Worm (Caenorhabditis elegans) whole organism, early embryonic: ENCODE results near the gene F08F3.6.

ENCODE experiments used
- B0310.2 ChIP-seq: sonication (generic microtip); optimal IDR thresholded peaks from 2 replicates; lab custom pipeline; 2016; ENCODE audit warnings: mild to moderate bottlenecking, missing genetic modification characterization, missing compliant biosample characterization
- F13C5.2 ChIP-seq: sonication (generic microtip); optimal IDR thresholded peaks from 2 replicates; lab custom pipeline; 2017; ENCODE audit warnings: mild to moderate bottlenecking, missing genetic modification characterization, inconsistent platforms, missing compliant biosample characterization
- aly-1 ChIP-seq: sonication (generic microtip); optimal IDR thresholded peaks from 2 replicates; lab custom pipeline; 2016; ENCODE audit warnings: missing genetic modification characterization, missing compliant biosample characterization
- ama-1 ChIP-seq: fragments of 150-350 bp; optimal IDR thresholded peaks from 2 replicates; lab custom pipeline; 2014
- ceh-13 ChIP-seq: fragments of 200-800 bp; sonication (Bioruptor generic); optimal IDR thresholded peaks from 2 replicates; lab custom pipeline; 2018; ENCODE audit warnings: mild to moderate bottlenecking, missing genetic modification characterization, missing compliant biosample characterization
- ceh-36 ChIP-seq: sonication (generic microtip); optimal IDR thresholded peaks from 2 replicates; lab custom pipeline; 2016; ENCODE audit warnings: missing genetic modification characterization, inconsistent platforms, missing compliant biosample characterization
- ets-7 ChIP-seq: sonication (generic microtip); optimal IDR thresholded peaks from 2 replicates; lab custom pipeline; 2016; ENCODE audit warnings: missing genotype, missing genetic modification characterization, missing compliant biosample characterization
- flt-1 ChIP-seq: fragments of 200-800 bp; sonication (Bioruptor generic); IDR thresholded peaks from 2 replicates; pipeline ENCODE4 v1.3.6; 2022; ENCODE audit warnings: missing genetic modification characterization, missing compliant biosample characterization
- hmbx-1 ChIP-seq: sonication (generic microtip); optimal IDR thresholded peaks from 2 replicates; lab custom pipeline; 2016; ENCODE audit warnings: mild to moderate bottlenecking, missing genetic modification characterization, missing compliant biosample characterization
- hmg-4 ChIP-seq: fragments of 200-800 bp; sonication (Bioruptor generic); optimal IDR thresholded peaks from 2 replicates; lab custom pipeline; 2018; ENCODE audit warnings: mild to moderate bottlenecking, missing genetic modification characterization, missing compliant biosample characterization
- hnd-1 ChIP-seq: sonication (generic microtip); optimal IDR thresholded peaks from 2 replicates; lab custom pipeline; 2016; ENCODE audit warnings: missing genetic modification characterization, missing compliant biosample characterization
- pes-1 ChIP-seq: fragments of 200-800 bp; sonication (Bioruptor generic); IDR thresholded peaks from 2 replicates; pipeline ENCODE4 v1.3.6; 2022; ENCODE audit warnings: missing genetic modification reagents, missing genetic modification characterization, missing compliant biosample characterization
- scrt-1 ChIP-seq: fragments of 200-800 bp; sonication (Bioruptor generic); IDR thresholded peaks from 2 replicates; pipeline ENCODE4 v1.3.6; 2022; ENCODE audit warnings: missing genetic modification characterization, missing compliant biosample characterization
- sea-1 ChIP-seq: fragments of 200-800 bp; sonication (Bioruptor generic); conservative IDR thresholded peaks from 2 replicates; pipeline ENCODE4 v1.3.6; 2022; ENCODE audit warnings: missing genetic modification characterization, missing compliant biosample characterization
- tbx-11 ChIP-seq: fragments of 200-800 bp; sonication (Bioruptor generic); IDR thresholded peaks from 2 replicates; pipeline ENCODE4 v1.3.6; 2022; ENCODE audit warnings: missing genetic modification characterization, missing compliant biosample characterization
- tbx-37 ChIP-seq: fragments of 200-800 bp; sonication (Bioruptor generic); conservative IDR thresholded peaks from 2 replicates; pipeline ENCODE4 v1.3.6; 2022; ENCODE audit warnings: missing genetic modification reagents, missing genetic modification characterization, missing compliant biosample characterization
- tra-4 ChIP-seq: sonication (generic microtip); optimal IDR thresholded peaks from 2 replicates; lab custom pipeline; 2017; ENCODE audit warnings: missing genetic modification characterization, missing compliant biosample characterization

The F08F3.6 gene

DNA sequence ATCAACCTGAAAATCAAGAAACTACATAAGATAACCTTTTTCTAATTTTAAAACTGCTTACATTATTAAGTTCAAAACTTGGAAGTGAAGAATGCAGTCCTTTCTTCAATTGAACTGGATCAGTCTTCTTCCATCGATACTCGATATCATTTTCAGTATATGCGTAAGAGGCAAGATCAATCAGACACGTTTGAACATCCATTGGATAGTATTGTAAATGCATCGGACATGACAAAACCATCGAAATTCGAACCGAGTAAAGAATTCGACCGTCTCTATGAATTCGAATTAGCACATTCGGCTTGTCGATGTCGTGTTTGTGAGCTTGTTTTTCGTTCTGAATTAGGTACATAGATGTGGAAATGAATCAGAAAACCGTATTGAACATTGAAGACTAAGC lies 30.9 kb upstream of the F08F3.6 start:
- TF ChIP-seq ceh-13 (GFP tag; lab: Kevin White, UChicago) (no peak), hmg-4 (GFP tag; lab: Kevin White, UChicago) (no peak), ets-7 (tag; lab: Kevin White, UChicago) (no peak), hmbx-1 (tag; lab: Kevin White, UChicago) (no peak), ama-1 (lab: Kevin White, UChicago) (no peak), tra-4 (tag; lab: Kevin White, UChicago) (no peak), pes-1 (GFP tag; lab: Robert Waterston, UW) (no peak), scrt-1 (GFP tag; lab: Robert Waterston, UW) (no peak), flt-1 (GFP tag; lab: Robert Waterston, UW) (no peak), F13C5.2 (tag; lab: Kevin White, UChicago) (no peak), sea-1 (GFP tag; lab: Robert Waterston, UW) (no peak), aly-1 (tag; lab: Kevin White, UChicago) (no peak), B0310.2 (no peak), tbx-11 (GFP tag; lab: Robert Waterston, UW) (no peak), ceh-36 (tag; lab: Kevin White, UChicago) (no peak), tbx-37 (GFP tag; lab: Robert Waterston, UW) (no peak), hnd-1 (no peak)

DNA sequence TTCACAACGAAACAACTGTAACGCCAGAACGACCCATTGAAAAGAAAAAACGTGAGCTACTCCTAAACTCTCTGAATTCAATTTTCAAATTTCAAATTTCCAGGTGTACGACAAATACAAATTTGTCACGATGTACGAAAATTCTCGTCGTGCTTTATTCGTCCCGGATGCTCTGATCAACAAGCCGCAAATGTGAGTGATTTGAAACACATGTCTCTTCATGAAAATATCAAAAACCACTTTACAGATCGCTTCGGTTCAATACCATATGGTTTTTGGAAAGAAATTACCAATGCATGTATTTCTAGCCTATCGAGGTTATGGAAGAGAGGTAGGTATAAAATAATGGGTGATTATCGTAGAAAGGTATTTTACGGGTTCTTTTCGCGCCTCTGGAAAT lies 27.2 kb upstream of the F08F3.6 start:
- TF ChIP-seq hmbx-1 (tag; lab: Kevin White, UChicago) (no peak), ets-7 (tag; lab: Kevin White, UChicago) (no peak), hnd-1 (no peak), tra-4 (tag; lab: Kevin White, UChicago) (no peak), hmg-4 (GFP tag; lab: Kevin White, UChicago) (no peak), ceh-36 (tag; lab: Kevin White, UChicago) (no peak), tbx-11 (GFP tag; lab: Robert Waterston, UW) (no peak), B0310.2 (no peak), F13C5.2 (tag; lab: Kevin White, UChicago) (no peak), aly-1 (tag; lab: Kevin White, UChicago) (no peak), tbx-37 (GFP tag; lab: Robert Waterston, UW) (no peak), ceh-13 (GFP tag; lab: Kevin White, UChicago) (no peak), scrt-1 (GFP tag; lab: Robert Waterston, UW) (no peak), sea-1 (GFP tag; lab: Robert Waterston, UW) (no peak), ama-1 (lab: Kevin White, UChicago) (no peak), flt-1 (GFP tag; lab: Robert Waterston, UW) (no peak), pes-1 (GFP tag; lab: Robert Waterston, UW) (no peak)

DNA sequence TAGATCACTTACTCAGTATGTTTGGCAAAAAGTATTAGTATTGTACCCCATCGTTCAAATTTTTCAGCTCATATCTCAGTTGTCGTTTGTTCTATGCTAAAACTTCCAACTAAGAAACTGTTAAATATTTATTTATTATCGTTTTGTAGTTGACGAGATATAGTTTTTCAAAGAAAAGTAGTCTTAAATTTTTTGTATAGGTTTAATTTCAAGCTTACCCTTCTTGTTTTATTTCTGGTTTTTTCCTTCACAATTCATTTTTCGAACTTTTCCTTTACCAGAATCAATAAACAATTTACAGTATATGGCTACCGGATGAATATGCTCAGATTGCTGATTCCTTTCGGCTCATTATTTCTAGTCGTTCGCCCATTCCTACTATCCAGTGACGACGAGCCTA lies 26.0 kb upstream of the F08F3.6 start, which contains the start of gene F08F3.1:
TSS of gene F08F3.1 (plus strand) at position 301 of the 400 bp plus-strand sequence.
- no peak for TF ChIP-seq flt-1 (GFP tag; lab: Robert Waterston, UW)
- no peak for TF ChIP-seq scrt-1 (GFP tag; lab: Robert Waterston, UW)
- no peak for TF ChIP-seq ceh-13 (GFP tag; lab: Kevin White, UChicago)
- no peak for TF ChIP-seq ceh-36 (tag; lab: Kevin White, UChicago)
- TF ChIP-seq tbx-11 (GFP tag; lab: Robert Waterston, UW) = no peak
- no peak for TF ChIP-seq ama-1 (lab: Kevin White, UChicago)
- no peak for TF ChIP-seq F13C5.2 (tag; lab: Kevin White, UChicago)
- TF ChIP-seq B0310.2 = no peak
- no peak for TF ChIP-seq hmg-4 (GFP tag; lab: Kevin White, UChicago)
- TF ChIP-seq tra-4 (tag; lab: Kevin White, UChicago) = no peak
- no peak for TF ChIP-seq pes-1 (GFP tag; lab: Robert Waterston, UW)
- no peak for TF ChIP-seq tbx-37 (GFP tag; lab: Robert Waterston, UW)
- TF ChIP-seq hnd-1 = no peak
- TF ChIP-seq aly-1 (tag; lab: Kevin White, UChicago) = no peak
- TF ChIP-seq ets-7 (tag; lab: Kevin White, UChicago) = no peak
- TF ChIP-seq hmbx-1 (tag; lab: Kevin White, UChicago) = no peak
- no peak for TF ChIP-seq sea-1 (GFP tag; lab: Robert Waterston, UW)

DNA sequence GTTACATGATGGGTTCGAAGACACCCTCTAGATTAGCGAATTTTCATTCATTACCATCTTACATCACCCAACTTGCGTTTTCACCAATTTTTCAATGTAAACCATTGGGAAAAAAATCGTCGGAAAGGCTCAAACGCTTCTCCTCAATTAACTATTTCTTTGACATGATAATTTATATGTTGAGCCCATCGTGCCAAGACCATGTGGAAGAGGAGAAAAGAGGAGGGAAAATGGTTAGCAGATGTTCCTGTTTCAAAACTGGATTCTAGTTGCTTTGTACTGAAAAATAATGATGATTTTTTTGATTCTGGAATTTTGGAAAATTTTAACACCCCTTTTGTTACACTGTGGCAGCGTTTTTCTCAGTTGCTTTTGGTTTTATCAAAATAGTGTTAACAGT lies 24.2 kb upstream of the F08F3.6 start:
- TF ChIP-seq scrt-1 (GFP tag; lab: Robert Waterston, UW) = no peak
- TF ChIP-seq tbx-37 (GFP tag; lab: Robert Waterston, UW) = no peak
- TF ChIP-seq aly-1 (tag; lab: Kevin White, UChicago) = no peak
- no peak for TF ChIP-seq F13C5.2 (tag; lab: Kevin White, UChicago)
- TF ChIP-seq B0310.2 = no peak
- no peak for TF ChIP-seq sea-1 (GFP tag; lab: Robert Waterston, UW)
- TF ChIP-seq hmg-4 (GFP tag; lab: Kevin White, UChicago) = no peak
- TF ChIP-seq pes-1 (GFP tag; lab: Robert Waterston, UW) = no peak
- TF ChIP-seq flt-1 (GFP tag; lab: Robert Waterston, UW) = no peak
- TF ChIP-seq ets-7 (tag; lab: Kevin White, UChicago) = no peak
- no peak for TF ChIP-seq hnd-1
- TF ChIP-seq ceh-36 (tag; lab: Kevin White, UChicago) = no peak

DNA sequence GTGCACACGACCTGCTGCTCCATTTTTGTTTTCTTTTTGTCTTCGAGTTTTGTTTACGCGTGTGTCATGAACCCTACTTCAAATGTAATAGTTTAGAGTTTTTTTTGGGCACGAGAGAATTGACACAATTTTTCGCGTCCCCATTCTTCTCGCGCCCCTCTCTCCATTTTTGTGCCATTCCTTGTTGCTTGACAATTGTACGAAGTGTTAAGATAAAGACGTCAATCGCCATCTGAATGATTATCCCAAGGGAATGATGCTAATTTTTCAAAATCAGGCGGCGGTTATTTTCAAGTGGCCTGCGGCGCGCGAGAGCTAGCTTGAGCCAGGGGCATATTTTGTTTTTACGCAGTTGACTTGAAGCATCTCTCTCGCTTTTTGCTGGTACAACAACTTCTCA lies 22.5 kb upstream of the F08F3.6 start:
- TF ChIP-seq flt-1 (GFP tag; lab: Robert Waterston, UW) (no peak), ceh-13 (GFP tag; lab: Kevin White, UChicago) (no peak), tra-4 (tag; lab: Kevin White, UChicago) (no peak), tbx-11 (GFP tag; lab: Robert Waterston, UW) (no peak), hmbx-1 (tag; lab: Kevin White, UChicago) (no peak), tbx-37 (GFP tag; lab: Robert Waterston, UW) (no peak), scrt-1 (GFP tag; lab: Robert Waterston, UW) (no peak), ama-1 (lab: Kevin White, UChicago) (no peak), ets-7 (tag; lab: Kevin White, UChicago) (no peak), aly-1 (tag; lab: Kevin White, UChicago) (no peak), hnd-1 (no peak), ceh-36 (tag; lab: Kevin White, UChicago) (no peak), hmg-4 (GFP tag; lab: Kevin White, UChicago) (no peak), sea-1 (GFP tag; lab: Robert Waterston, UW) (no peak), pes-1 (GFP tag; lab: Robert Waterston, UW) (no peak)

DNA sequence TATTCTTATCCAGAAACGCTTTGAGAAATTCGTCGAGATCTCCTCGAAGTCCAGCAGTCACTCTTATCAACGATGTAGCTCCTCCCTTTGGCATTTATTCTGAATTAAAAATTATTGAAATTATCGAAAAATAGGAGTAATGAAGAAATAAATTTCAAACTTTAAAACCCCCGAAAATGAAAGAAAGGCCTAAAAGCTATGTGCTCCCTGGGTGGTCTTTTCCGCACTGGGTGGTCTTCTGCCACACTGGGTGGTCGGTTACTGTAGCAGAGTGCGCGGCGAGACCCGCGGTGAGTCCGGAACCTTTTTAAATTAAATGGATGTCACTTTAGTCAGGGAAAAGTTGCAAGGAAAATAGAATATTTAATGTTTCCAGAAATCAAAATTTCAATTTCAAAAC lies 19.2 kb upstream of the F08F3.6 start, which contains the start of gene snpc-1.3:
TSS of gene snpc-1.3 (minus strand) at position 101 of the 400 bp plus-strand sequence.
- TF ChIP-seq tra-4 (tag; lab: Kevin White, UChicago) (no peak), hmbx-1 (tag; lab: Kevin White, UChicago) (no peak), F13C5.2 (tag; lab: Kevin White, UChicago) (no peak), ama-1 (lab: Kevin White, UChicago) (no peak), tbx-37 (GFP tag; lab: Robert Waterston, UW) (no peak), scrt-1 (GFP tag; lab: Robert Waterston, UW) (no peak), ets-7 (tag; lab: Kevin White, UChicago) (no peak), ceh-36 (tag; lab: Kevin White, UChicago) (no peak), flt-1 (GFP tag; lab: Robert Waterston, UW) (no peak), sea-1 (GFP tag; lab: Robert Waterston, UW) (no peak), hnd-1 (no peak), pes-1 (GFP tag; lab: Robert Waterston, UW) (no peak), tbx-11 (GFP tag; lab: Robert Waterston, UW) (no peak), B0310.2 (no peak)
